Comparison of ENCODE assay signal across 2 fruit fly cellular contexts in the genomic region with DNA sequence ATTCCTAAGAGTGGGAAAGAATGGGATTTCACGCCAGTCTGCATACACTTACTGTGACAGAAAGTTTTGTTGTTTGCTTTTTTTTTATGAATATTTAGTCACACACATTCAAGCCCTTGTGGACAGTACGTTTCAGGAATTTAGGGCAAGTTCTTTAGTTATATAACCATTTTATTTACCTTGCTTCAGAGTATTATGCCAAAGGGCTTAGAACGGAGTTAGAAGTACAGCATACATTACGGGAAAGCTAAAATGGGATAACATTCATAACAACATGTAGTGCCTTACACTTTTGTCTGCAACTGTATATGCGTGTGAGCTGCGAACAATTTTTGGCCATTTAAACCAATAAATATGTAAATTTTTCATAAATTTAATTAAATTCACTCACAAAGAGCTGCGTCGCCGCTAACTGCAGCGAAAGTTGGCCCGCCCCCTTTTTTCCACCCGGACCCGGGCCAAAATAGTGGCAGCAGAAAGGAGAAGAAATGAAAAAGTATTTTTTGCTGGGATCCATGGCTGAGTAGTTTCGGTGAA.
TF ChIP-seq lines count a peak whose summit lies in the region.

No protein-coding gene starts in this region.

- TF ChIP-seq CTCF in whole organism, embryonic (GFP tag; optimal IDR thresholded peaks at IDR 0.05; lab: Kevin White, UChicago) = no peak

TF ChIP-seq in whole organism, embryonic, 481 proteins besides CTCF, POLR2A, EP300 and RAD21:
- TF ChIP-seq Asciz (GFP tag; optimal IDR thresholded peaks at IDR 0.05; lab: Kevin White, UChicago) (peak; percentile 4), Sox100B (GFP tag; optimal IDR thresholded peaks at IDR 0.05; lab: Kevin White, UChicago) (peak; percentile 4), eve (GFP tag; optimal IDR thresholded peaks at IDR 0.05; lab: Kevin White, UChicago) (peak in 1 of 2 experiments; percentile 32), Ets65A (GFP tag; lab: Kevin White, UChicago) (peak; percentile 61), Sox102F (GFP tag; optimal IDR thresholded peaks at IDR 0.05; lab: Kevin White, UChicago) (no peak), hbn (GFP tag; IDR thresholded peaks at IDR 0.05; lab: Robert Waterston, UW; ENCODE audit: partially characterized antibody) (no peak), sens (GFP tag; lab: Kevin White, UChicago) (peak; percentile 14), bbx (GFP tag; IDR thresholded peaks at IDR 0.05; lab: Robert Waterston, UW; ENCODE audit: partially characterized antibody) (no peak), CG11504 (tag; optimal IDR thresholded peaks at IDR 0.05; lab: Kevin White, UChicago) (peak; percentile 67), CG18764 (GFP tag; optimal IDR thresholded peaks at IDR 0.05; lab: Kevin White, UChicago) (no peak), CG8924 (tag; optimal IDR thresholded peaks at IDR 0.05; lab: Kevin White, UChicago) (no peak), CG2875 (GFP tag; optimal IDR thresholded peaks at IDR 0.05; lab: Kevin White, UChicago) (no peak), Pdp1 (GFP tag; optimal IDR thresholded peaks at IDR 0.05; lab: Kevin White, UChicago) (peak in 1 of 2 experiments; percentile 67), Blimp-1 (GFP tag; optimal IDR thresholded peaks at IDR 0.05; lab: Kevin White, UChicago) (peak; percentile 16), hb (GFP tag; IDR thresholded peaks at IDR 0.05; lab: Robert Waterston, UW; ENCODE audit: partially characterized antibody) (no peak), fd96Cb (tag; optimal IDR thresholded peaks at IDR 0.05; lab: Kevin White, UChicago) (peak; percentile 3), GATAe (GFP tag; conservative IDR thresholded peaks at IDR 0.05; lab: Robert Waterston, UW) (no peak), ind (GFP tag; optimal IDR thresholded peaks at IDR 0.05; lab: Kevin White, UChicago) (peak; percentile 15)
TF ChIP-seq in whole organism, embryonic: peak in this region for 10.

TF ChIP-seq in whole organism, prepupa, 60 proteins besides CTCF, POLR2A, EP300 and RAD21:
- TF ChIP-seq pdm3 (GFP tag; optimal IDR thresholded peaks at IDR 0.05; lab: Kevin White, UChicago) (peak; percentile 1), CG6276 (GFP tag; optimal IDR thresholded peaks at IDR 0.05; lab: Kevin White, UChicago) (no peak), CG9139 (GFP tag; optimal IDR thresholded peaks at IDR 0.05; lab: Kevin White, UChicago) (no peak), dsx (GFP tag; optimal IDR thresholded peaks at IDR 0.05; lab: Kevin White, UChicago; ENCODE audit: poor library complexity, severe bottlenecking) (no peak), CG31627 (GFP tag; optimal IDR thresholded peaks at IDR 0.05; lab: Kevin White, UChicago) (peak; percentile 10), OdsH (GFP tag; optimal IDR thresholded peaks at IDR 0.05; lab: Kevin White, UChicago) (no peak), svp (GFP tag; lab: Kevin White, UChicago) (peak; percentile 61), Sox14 (GFP tag; optimal IDR thresholded peaks at IDR 0.05; lab: Kevin White, UChicago) (no peak)
